Fruit fly (Drosophila melanogaster) whole organism, embryonic: ENCODE data around the gene Hnf4.

Experiments used
- Atf6 ChIP-seq: fragments of 200-800 bp; sonication (Bioruptor generic); IDR thresholded peaks from 2 replicates; pipeline ENCODE4 v1.3.6; 2022; ENCODE audit warnings: missing biosample characterization, missing genetic modification characterization
- Bteb2 ChIP-seq: fragments of 200-800 bp; sonication (Bioruptor generic); optimal IDR thresholded peaks from 2 replicates; lab custom pipeline; 2016; ENCODE audit warnings: missing biosample characterization, missing genetic modification characterization
- CG11093 ChIP-seq: fragments of 200-800 bp; sonication (Bioruptor generic); IDR thresholded peaks from 3 replicates; pipeline ENCODE4 v1.3.6; 2022; ENCODE audit warnings: missing biosample characterization, missing genetic modification characterization
- CG11456 ChIP-seq: fragments of 200-800 bp; sonication (Bioruptor generic); IDR thresholded peaks from 3 replicates; pipeline ENCODE4 v1.3.6; 2022; ENCODE audit warnings: missing biosample characterization, missing genetic modification characterization
- CG14050 ChIP-seq: fragments of 200-800 bp; sonication (Bioruptor generic); IDR thresholded peaks from 3 replicates; pipeline ENCODE4 v1.3.6; 2022; ENCODE audit warnings: missing biosample characterization, missing genetic modification characterization
- CG17612 ChIP-seq: fragments of 200-800 bp; sonication (Bioruptor generic); IDR thresholded peaks from 2 replicates; pipeline ENCODE4 v1.3.6; 2022; ENCODE audit warnings: missing biosample characterization, missing genetic modification characterization
- CG18619 ChIP-seq: fragments of 200-800 bp; sonication (Bioruptor generic); optimal IDR thresholded peaks from 3 replicates; lab custom pipeline; 2017; ENCODE audit warnings: missing biosample characterization, mild to moderate bottlenecking, missing genetic modification characterization
- CG2202 ChIP-seq: fragments of 200-800 bp; sonication (Bioruptor generic); optimal IDR thresholded peaks from 2 replicates; lab custom pipeline; 2018; ENCODE audit warnings: missing biosample characterization, mild to moderate bottlenecking, missing genetic modification characterization
- CG31224 ChIP-seq: fragments of 200-800 bp; sonication (Bioruptor generic); IDR thresholded peaks from 2 replicates; pipeline ENCODE4 v1.3.6; 2022; ENCODE audit warnings: missing biosample characterization, missing genetic modification characterization
- CG3838 ChIP-seq: fragments of 200-800 bp; sonication (Bioruptor generic); optimal IDR thresholded peaks from 3 replicates; lab custom pipeline; 2016; ENCODE audit warnings: missing biosample characterization, missing genetic modification characterization
- CG43689 ChIP-seq: fragments of 200-800 bp; sonication (Bioruptor generic); IDR thresholded peaks from 2 replicates; pipeline ENCODE4 v1.3.6; 2022; ENCODE audit warnings: missing biosample characterization, missing genetic modification characterization
- CG4707 ChIP-seq: fragments of 200-800 bp; sonication (Bioruptor generic); optimal IDR thresholded peaks from 2 replicates; lab custom pipeline; 2018; ENCODE audit warnings: missing biosample characterization, mild to moderate bottlenecking, missing genetic modification characterization, moderate library complexity
- CG5953 ChIP-seq: fragments of 200-800 bp; sonication (Bioruptor generic); IDR thresholded peaks from 2 replicates; pipeline ENCODE4 v1.3.6; 2022; ENCODE audit warnings: missing biosample characterization, missing genetic modification characterization
- CG6272 ChIP-seq: fragments of 200-800 bp; sonication (Bioruptor generic); IDR thresholded peaks from 2 replicates; pipeline ENCODE4 v1.3.6; 2022; ENCODE audit warnings: missing biosample characterization, missing genetic modification characterization
- CG7745 ChIP-seq: fragments of 200-800 bp; sonication (Bioruptor generic); optimal IDR thresholded peaks from 2 replicates; lab custom pipeline; 2018; ENCODE audit warnings: missing biosample characterization, mild to moderate bottlenecking, missing genetic modification characterization, moderate library complexity
- CG9817 ChIP-seq: fragments of 200-800 bp; sonication (Bioruptor generic); optimal IDR thresholded peaks from 2 replicates; lab custom pipeline; 2018; ENCODE audit warnings: missing biosample characterization, mild to moderate bottlenecking, missing genetic modification characterization, moderate library complexity
- Dll ChIP-seq: fragments of 200-800 bp; sonication (Bioruptor generic); IDR thresholded peaks from 4 replicates; pipeline ENCODE4 v1.3.6; 2022; ENCODE audit warnings: missing biosample characterization, missing genetic modification characterization; ENCODE audit not compliant: partially characterized antibody
- Doc2 ChIP-seq: fragments of 200-800 bp; sonication (Bioruptor generic); IDR thresholded peaks from 2 replicates; pipeline ENCODE4 v1.3.6; 2022; ENCODE audit warnings: missing biosample characterization, missing genetic modification characterization
- HLH4C ChIP-seq: fragments of 200-800 bp; sonication (Bioruptor generic); IDR thresholded peaks from 3 replicates; pipeline ENCODE4 v1.3.6; 2022; ENCODE audit warnings: missing biosample characterization, missing genetic modification characterization; ENCODE audit not compliant: partially characterized antibody
- Lhr ChIP-seq: fragments of 200-800 bp; sonication (Bioruptor generic); optimal IDR thresholded peaks from 3 replicates; lab custom pipeline; 2017; ENCODE audit warnings: mild to moderate bottlenecking, missing biosample characterization, missing genetic modification reagents, missing genetic modification characterization
- Med ChIP-seq: fragments of 200-800 bp; sonication (Bioruptor generic); peaks from one replicate; lab custom pipeline; 2016; ENCODE audit warnings: missing biosample characterization, missing genetic modification characterization, mild to moderate bottlenecking, inconsistent platforms, moderate library complexity
- NK7.1 ChIP-seq: fragments of 200-800 bp; sonication (Bioruptor generic); optimal IDR thresholded peaks from 3 replicates; lab custom pipeline; 2016; ENCODE audit warnings: missing biosample characterization, missing genetic modification characterization
- Oli ChIP-seq: fragments of 200-800 bp; sonication (Bioruptor generic); optimal IDR thresholded peaks from 2 replicates; lab custom pipeline; 2018; ENCODE audit warnings: missing biosample characterization, mild to moderate bottlenecking, missing genetic modification characterization, moderate library complexity
- PHDP ChIP-seq: fragments of 200-800 bp; sonication (Bioruptor generic); optimal IDR thresholded peaks from 3 replicates; lab custom pipeline; 2018; ENCODE audit warnings: missing biosample characterization, mild to moderate bottlenecking, missing genetic modification characterization, moderate library complexity
- Scr ChIP-seq: fragments of 200-800 bp; sonication (Bioruptor generic); IDR thresholded peaks from 2 replicates; pipeline ENCODE4 v1.3.6; 2022; ENCODE audit warnings: missing biosample characterization, missing genetic modification characterization; ENCODE audit not compliant: partially characterized antibody
- Sry-β ChIP-seq: fragments of 200-800 bp; sonication (Bioruptor generic); optimal IDR thresholded peaks from 2 replicates; lab custom pipeline; 2018; ENCODE audit warnings: missing biosample characterization, mild to moderate bottlenecking, missing genetic modification characterization, moderate library complexity
- Stat92E ChIP-seq, 3 experiments: fragments of >200 bp in 2 of 3; fragments of 200-800 bp in 1 of 3; sonication (Bioruptor generic) in 1 of 3; optimal IDR thresholded peaks; 2 replicates each; lab custom pipeline; 2017 to 2019; ENCODE audit warnings: missing biosample characterization in 3 of 3, missing genetic modification characterization in 3 of 3, mild to moderate bottlenecking in 1 of 3, moderate library complexity in 1 of 3
- ash1 ChIP-seq: fragments of 200-800 bp; sonication (Bioruptor generic); optimal IDR thresholded peaks from 2 replicates; lab custom pipeline; 2018; ENCODE audit warnings: missing biosample characterization, mild to moderate bottlenecking, missing genetic modification characterization
- bigmax ChIP-seq: fragments of 200-800 bp; sonication (Bioruptor generic); optimal IDR thresholded peaks from 2 replicates; lab custom pipeline; 2018; ENCODE audit warnings: missing biosample characterization, mild to moderate bottlenecking, missing genetic modification characterization
- bowl ChIP-seq: fragments of 200-800 bp; sonication (Bioruptor generic); IDR thresholded peaks from 2 replicates; pipeline ENCODE4 v1.3.6; 2022; ENCODE audit warnings: missing biosample characterization, missing genetic modification characterization
- br ChIP-seq: fragments of >200 bp; optimal IDR thresholded peaks from 2 replicates; lab custom pipeline; 2017
- dimm ChIP-seq: fragments of 200-800 bp; sonication (Bioruptor generic); IDR thresholded peaks from 2 replicates; pipeline ENCODE4 v1.3.6; 2022; ENCODE audit warnings: missing biosample characterization, missing genetic modification characterization
- emc ChIP-seq: fragments of 200-800 bp; sonication (Bioruptor generic); optimal IDR thresholded peaks from 2 replicates; lab custom pipeline; 2016; ENCODE audit warnings: missing biosample characterization, missing genetic modification characterization
- en ChIP-seq: fragments of 200-800 bp; sonication (Bioruptor generic); optimal IDR thresholded peaks from 2 replicates; lab custom pipeline; 2016; ENCODE audit warnings: missing biosample characterization, missing genetic modification characterization
- eve ChIP-seq, 2 experiments: fragments of >200 bp; optimal IDR thresholded peaks; 2 replicates each; lab custom pipeline; 2017; ENCODE audit warnings: missing biosample characterization in 2 of 2, missing genetic modification characterization in 2 of 2
- eyg ChIP-seq: fragments of 200-800 bp; sonication (Bioruptor generic); optimal IDR thresholded peaks from 3 replicates; lab custom pipeline; 2016; ENCODE audit warnings: missing biosample characterization, missing genetic modification characterization
- gce ChIP-seq: fragments of 200-800 bp; sonication (Bioruptor generic); IDR thresholded peaks from 3 replicates; pipeline ENCODE4 v1.3.6; 2022; ENCODE audit warnings: missing biosample characterization, missing genetic modification characterization
- gsb-n ChIP-seq: fragments of 200-800 bp; sonication (Bioruptor generic); optimal IDR thresholded peaks from 3 replicates; lab custom pipeline; 2018; ENCODE audit warnings: missing biosample characterization, mild to moderate bottlenecking, missing genetic modification characterization
- h ChIP-seq: fragments of >200 bp; optimal IDR thresholded peaks from 2 replicates; lab custom pipeline; 2017
- ind ChIP-seq: fragments of 200-800 bp; sonication (Bioruptor generic); optimal IDR thresholded peaks from 3 replicates; lab custom pipeline; 2016; ENCODE audit warnings: missing biosample characterization, missing genetic modification characterization
- jumu ChIP-seq: fragments of 200-800 bp; sonication (Bioruptor generic); optimal IDR thresholded peaks from 3 replicates; lab custom pipeline; 2016; ENCODE audit warnings: missing biosample characterization, missing genetic modification characterization
- lab ChIP-seq: fragments of 200-800 bp; sonication (Bioruptor generic); optimal IDR thresholded peaks from 3 replicates; lab custom pipeline; 2017; ENCODE audit warnings: missing biosample characterization, missing genetic modification characterization, mild to moderate bottlenecking, moderate library complexity, missing genetic modification reagents
- mam ChIP-seq: fragments of 200-800 bp; sonication (Bioruptor generic); optimal IDR thresholded peaks from 3 replicates; lab custom pipeline; 2016; ENCODE audit warnings: missing biosample characterization, missing genetic modification characterization
- nerfin-2 ChIP-seq: fragments of 200-800 bp; sonication (Bioruptor generic); IDR thresholded peaks from 2 replicates; pipeline ENCODE4 v1.3.6; 2022; ENCODE audit warnings: missing biosample characterization, missing genetic modification characterization; ENCODE audit not compliant: partially characterized antibody
- nom ChIP-seq: fragments of 200-800 bp; sonication (Bioruptor generic); optimal IDR thresholded peaks from 2 replicates; lab custom pipeline; 2017; ENCODE audit warnings: missing biosample characterization, missing genetic modification characterization, mild to moderate bottlenecking, moderate library complexity, missing genetic modification reagents
- pho ChIP-seq: fragments of 200-800 bp; sonication (Bioruptor generic); optimal IDR thresholded peaks from 2 replicates; lab custom pipeline; 2016; ENCODE audit warnings: missing biosample characterization, missing genetic modification characterization
- sima ChIP-seq: fragments of 200-800 bp; sonication (Bioruptor generic); optimal IDR thresholded peaks from 2 replicates; lab custom pipeline; 2016; ENCODE audit warnings: missing biosample characterization, missing genetic modification characterization
- slp2 ChIP-seq: fragments of 200-800 bp; sonication (Bioruptor generic); optimal IDR thresholded peaks from 2 replicates; lab custom pipeline; 2016; ENCODE audit warnings: missing biosample characterization, missing genetic modification characterization
- tap ChIP-seq: fragments of 200-800 bp; optimal IDR thresholded peaks from 3 replicates; lab custom pipeline; 2019; ENCODE audit warnings: missing biosample characterization, mild to moderate bottlenecking, missing genetic modification characterization, moderate library complexity
- tx ChIP-seq: fragments of 200-800 bp; sonication (Bioruptor generic); optimal IDR thresholded peaks from 2 replicates; lab custom pipeline; 2016; ENCODE audit warnings: missing biosample characterization, missing genetic modification characterization
- zen ChIP-seq: fragments of 200-800 bp; sonication (Bioruptor generic); optimal IDR thresholded peaks from 3 replicates; lab custom pipeline; 2018; ENCODE audit warnings: missing biosample characterization, mild to moderate bottlenecking, missing genetic modification characterization, moderate library complexity

Gene Hnf4

dm6 chr2L:8692426-8693180 is 16.8 kb downstream of the Hnf4 start (continued):
- TF ChIP-seq Oli = no peak
- no peak for TF ChIP-seq CG4707 (GFP tag; lab: Kevin White, UChicago)
- TF ChIP-seq mam (GFP tag; lab: Kevin White, UChicago) = peak; percentile 32
- TF ChIP-seq NK7.1 (GFP tag; lab: Kevin White, UChicago) = no peak
- peak; percentile 61; the same call in 1 of the 2 replicates for TF ChIP-seq Atf6 (GFP tag; lab: Robert Waterston, UW)
- TF ChIP-seq CG18619 (GFP tag; lab: Kevin White, UChicago) = no peak
- no peak for TF ChIP-seq ind (GFP tag; lab: Kevin White, UChicago)
- TF ChIP-seq CG6272 = no peak
- no peak for TF ChIP-seq Doc2 (GFP tag; lab: Robert Waterston, UW)
- no peak for TF ChIP-seq CG14050
- no peak for TF ChIP-seq CG9817 (tag; lab: Kevin White, UChicago)
- no peak for TF ChIP-seq gce
- peak; percentile 22 for TF ChIP-seq eyg (GFP tag; lab: Kevin White, UChicago)
- TF ChIP-seq sima (GFP tag; lab: Kevin White, UChicago) = no peak
- TF ChIP-seq CG11093 (GFP tag; lab: Robert Waterston, UW) = no peak
- TF ChIP-seq Stat92E (GFP tag; optimal IDR thresholded peaks at IDR 0.05; lab: Kevin White, UChicago) = no peak
- TF ChIP-seq bigmax = no peak
- TF ChIP-seq slp2 (GFP tag; lab: Kevin White, UChicago) = no peak
- TF ChIP-seq zen = no peak
- no peak for TF ChIP-seq dimm
- TF ChIP-seq Lhr (GFP tag; lab: Kevin White, UChicago) = no peak
- TF ChIP-seq pho (GFP tag; lab: Kevin White, UChicago) = peak; percentile 49
- TF ChIP-seq gsb-n = no peak
- TF ChIP-seq nerfin-2 (GFP tag; lab: Robert Waterston, UW) = no peak
- TF ChIP-seq nom (GFP tag; lab: Kevin White, UChicago) = no peak
- peak; percentile 68 for TF ChIP-seq lab (GFP tag; lab: Kevin White, UChicago)
- no peak for TF ChIP-seq eve (GFP tag; optimal IDR thresholded peaks at IDR 0.05; lab: Kevin White, UChicago)
- no peak for TF ChIP-seq Scr
- TF ChIP-seq Dll (GFP tag; lab: Robert Waterston, UW) = no peak
- TF ChIP-seq en (GFP tag; lab: Kevin White, UChicago) = no peak
- no peak for TF ChIP-seq CG31224 (GFP tag; lab: Robert Waterston, UW)
- no peak for TF ChIP-seq Sry-β (GFP tag; lab: Kevin White, UChicago)
- TF ChIP-seq CG5953 (GFP tag; lab: Robert Waterston, UW) = no peak
- TF ChIP-seq emc (GFP tag; lab: Kevin White, UChicago) = no peak
- no peak for TF ChIP-seq CG17612 (GFP tag; lab: Robert Waterston, UW)
- 0 out of 3 replicates have a peak, but pooled peaks have one; percentile 43 for TF ChIP-seq CG11456 (GFP tag; lab: Robert Waterston, UW)
- no peak for TF ChIP-seq CG3838 (GFP tag; lab: Kevin White, UChicago)
- TF ChIP-seq jumu = no peak
- TF ChIP-seq ash1 = no peak
- no peak for TF ChIP-seq h
- TF ChIP-seq tap (tag; lab: Kevin White, UChicago) = no peak
- no peak for TF ChIP-seq HLH4C
- peak; percentile 45 for TF ChIP-seq PHDP
- no peak for TF ChIP-seq tx (GFP tag; lab: Kevin White, UChicago)
- TF ChIP-seq CG2202 (tag; lab: Kevin White, UChicago) = no peak
- no peak for TF ChIP-seq CG7745
- TF ChIP-seq Bteb2 (GFP tag; lab: Kevin White, UChicago) = no peak
- no peak for TF ChIP-seq br (lab: Kevin White, UChicago)
- no peak for TF ChIP-seq bowl (GFP tag; lab: Robert Waterston, UW)
- peak; percentile 82 for TF ChIP-seq Med
- no peak for TF ChIP-seq CG43689
